Worm (Caenorhabditis elegans): ENCODE measurements around the gene F36G3.3.
A peak's percentile ranks its signal among the peaks of the same experiment; 100 is the strongest.

The F36G3.3 gene

DNA sequence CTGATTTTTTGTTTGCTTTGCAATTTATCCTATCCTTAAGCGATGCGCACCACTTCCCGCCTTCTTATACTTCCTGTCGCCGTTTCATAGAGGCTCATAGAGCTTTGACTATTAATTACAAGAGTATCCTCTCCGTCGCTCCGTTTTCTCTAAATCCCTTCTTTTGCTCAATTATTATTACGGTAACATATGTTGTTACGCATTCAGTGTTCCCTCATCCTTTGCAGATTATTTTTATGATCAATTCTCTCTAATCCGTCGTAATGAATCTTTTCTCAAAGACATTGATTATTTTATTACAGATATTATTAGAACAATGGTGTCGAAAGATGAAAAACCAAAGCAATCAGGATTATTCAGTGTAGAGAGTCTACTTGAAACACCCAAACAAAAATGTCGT is 48.3 kb downstream of the F36G3.3 start, which contains the start of gene vab-15:
Gene vab-15, plus strand, starts transcription at position 301 of the 400 bp plus-strand sequence.
- TF ChIP-seq ztf-11 (tag; optimal IDR thresholded peaks at IDR 0.05), result no peak
- TF ChIP-seq set-16 (GFP tag; IDR thresholded peaks at IDR 0.05), result no peak
- TF ChIP-seq gei-8 (GFP tag; optimal IDR thresholded peaks at IDR 0.05), result no peak
- TF ChIP-seq ceh-28 (tag; optimal IDR thresholded peaks at IDR 0.05), result no peak
- no peak for TF ChIP-seq zag-1 (tag; optimal IDR thresholded peaks at IDR 0.05)
- TF ChIP-seq hmg-1.1 (GFP tag; IDR thresholded peaks at IDR 0.05), result no peak
- TF ChIP-seq saeg-2 (GFP tag; IDR thresholded peaks at IDR 0.05), result no peak
- no peak for TF ChIP-seq ceh-32 (tag; optimal IDR thresholded peaks at IDR 0.05; ENCODE audit: poor library complexity)
- TF ChIP-seq mep-1 (tag; optimal IDR thresholded peaks at IDR 0.05), result no peak
- no peak for TF ChIP-seq ztf-7 (tag; optimal IDR thresholded peaks at IDR 0.05)
- TF ChIP-seq nhr-28 (tag; optimal IDR thresholded peaks at IDR 0.05), result no peak
- TF ChIP-seq duxl-1 (tag; optimal IDR thresholded peaks at IDR 0.05; ENCODE audit: poor library complexity), result no peak
- no peak for TF ChIP-seq vab-7 (GFP tag; IDR thresholded peaks at IDR 0.05)
- no peak for TF ChIP-seq fos-1 (tag; optimal IDR thresholded peaks at IDR 0.05)
- TF ChIP-seq hlh-11 (tag; optimal IDR thresholded peaks at IDR 0.05), result no peak
- TF ChIP-seq skn-1 (tag; optimal IDR thresholded peaks at IDR 0.05), result no peak
- no peak for TF ChIP-seq zip-11 (GFP tag; IDR thresholded peaks at IDR 0.05)

DNA sequence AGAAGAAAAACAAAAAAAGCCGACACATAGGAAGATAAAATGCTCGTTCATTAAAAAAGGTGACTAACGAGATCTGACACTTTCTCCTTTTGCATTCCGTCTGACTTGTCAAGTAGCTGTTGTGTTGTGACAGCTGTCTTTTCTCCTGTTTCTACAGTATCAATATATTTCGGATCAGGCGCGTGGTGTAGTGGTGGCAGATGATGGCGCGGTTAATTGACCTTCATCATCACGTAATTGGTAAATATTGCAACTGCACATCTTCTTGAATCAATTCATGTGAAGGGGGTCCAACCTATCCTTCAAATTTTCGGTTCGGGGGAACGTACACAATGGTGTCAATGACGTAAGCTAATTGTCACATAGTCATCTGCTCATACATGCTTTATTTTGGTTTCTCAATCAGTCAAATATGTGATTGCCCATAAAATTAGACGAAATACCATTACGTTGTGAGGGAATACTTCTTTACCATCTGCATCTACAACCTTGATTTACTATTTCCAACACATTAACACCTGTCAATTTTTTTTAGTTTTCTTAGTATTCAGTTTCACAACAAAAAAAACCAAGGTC is 49.7 kb downstream of the F36G3.3 start:
- no peak for TF ChIP-seq R02D3.7 (tag; optimal IDR thresholded peaks at IDR 0.05)
- TF ChIP-seq unc-62 (GFP tag; optimal IDR thresholded peaks at IDR 0.05 in 1 of 2), result peak in 1 of 2 experiments; percentile 92
- TF ChIP-seq unc-62 (tag; optimal IDR thresholded peaks at IDR 0.05), result no peak

DNA sequence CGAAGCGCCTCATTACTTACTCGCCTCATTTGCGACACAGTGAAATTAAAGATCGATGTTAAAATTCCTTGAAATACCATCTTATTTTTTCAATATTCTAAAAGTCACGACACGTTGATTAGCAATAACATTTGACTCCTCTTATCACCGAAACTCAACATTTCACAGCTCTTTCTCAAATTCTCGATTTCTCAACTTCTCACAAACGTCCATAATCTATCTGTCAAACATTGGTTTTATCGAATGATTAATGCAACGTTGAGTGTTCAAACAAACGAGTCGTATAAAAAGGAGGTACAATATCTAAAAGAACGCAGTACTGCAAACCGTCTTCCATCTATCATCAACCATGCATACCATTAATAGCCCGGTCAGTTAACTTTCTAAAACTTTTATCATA is 51.6 kb downstream of the F36G3.3 start, which contains the start of gene lec-8:
Gene lec-8, plus strand, starts transcription at position 314 of the 400 bp plus-strand sequence.
- TF ChIP-seq zip-2 (tag; optimal IDR thresholded peaks at IDR 0.05) (no peak), mxl-3 (GFP tag; optimal IDR thresholded peaks at IDR 0.05) (no peak), hlh-11 (tag; optimal IDR thresholded peaks at IDR 0.05) (peak; percentile 65), nhr-77 (tag; optimal IDR thresholded peaks at IDR 0.05) (peak; percentile 28), ceh-20 (GFP tag; IDR thresholded peaks at IDR 0.05) (peak; percentile 72; the same call in 1 of the 2 replicates), aha-1 (tag) (peak; percentile 82), dmd-9 (GFP tag; IDR thresholded peaks at IDR 0.05) (no peak), egl-43 (GFP tag; IDR thresholded peaks at IDR 0.05) (no peak), pqm-1 (tag; optimal IDR thresholded peaks at IDR 0.05) (peak; percentile 47), zfp-2 (tag; optimal IDR thresholded peaks at IDR 0.05) (no peak), F37D6.2 (tag; optimal IDR thresholded peaks at IDR 0.05) (no peak), zip-11 (GFP tag; IDR thresholded peaks at IDR 0.05) (no peak), duxl-1 (tag; optimal IDR thresholded peaks at IDR 0.05; ENCODE audit: poor library complexity) (no peak), unc-62 (GFP tag; optimal IDR thresholded peaks at IDR 0.05 in 1 of 2) (no peak), unc-62 (tag; optimal IDR thresholded peaks at IDR 0.05) (no peak), lin-38 (GFP tag; IDR thresholded peaks at IDR 0.05) (no peak), ZK337.2 (GFP tag; IDR thresholded peaks at IDR 0.05) (no peak), nhr-28 (tag; optimal IDR thresholded peaks at IDR 0.05) (peak; percentile 68), ceh-32 (tag; optimal IDR thresholded peaks at IDR 0.05; ENCODE audit: poor library complexity) (no peak), jun-1 (tag; optimal IDR thresholded peaks at IDR 0.05) (no peak), T26A8.4 (GFP tag; IDR thresholded peaks at IDR 0.05) (no peak), ztf-11 (tag; optimal IDR thresholded peaks at IDR 0.05) (no peak), set-16 (GFP tag; IDR thresholded peaks at IDR 0.05) (no peak), lir-3 (tag; optimal IDR thresholded peaks at IDR 0.05) (no peak), Y75B8A.6 (GFP tag; IDR thresholded peaks at IDR 0.05) (no peak), dpl-1 (GFP tag; optimal IDR thresholded peaks at IDR 0.05) (no peak), T20F7.1 (GFP tag; optimal IDR thresholded peaks at IDR 0.05) (peak; percentile 45), php-3 (GFP tag; IDR thresholded peaks at IDR 0.05) (peak; percentile 69), dmd-6 (GFP tag; IDR thresholded peaks at IDR 0.05) (peak; percentile 81), tra-1 (GFP tag; IDR thresholded peaks at IDR 0.05) (peak; percentile 80; the same call in 1 of the 2 replicates), snpc-4 (tag; optimal IDR thresholded peaks at IDR 0.05) (no peak), daf-16 (GFP tag; optimal IDR thresholded peaks at IDR 0.05) (no peak), daf-16 (tag; optimal IDR thresholded peaks at IDR 0.05) (peak; percentile 81), F44E2.7 (GFP tag; IDR thresholded peaks at IDR 0.05) (no peak), nhr-111 (GFP tag; optimal IDR thresholded peaks at IDR 0.05) (no peak), dve-1 (tag; optimal IDR thresholded peaks at IDR 0.05; ENCODE audit: insufficient read depth) (peak; percentile 84)
